Worm (Caenorhabditis elegans): ENCODE results near the gene F22E5.21.

DNA sequence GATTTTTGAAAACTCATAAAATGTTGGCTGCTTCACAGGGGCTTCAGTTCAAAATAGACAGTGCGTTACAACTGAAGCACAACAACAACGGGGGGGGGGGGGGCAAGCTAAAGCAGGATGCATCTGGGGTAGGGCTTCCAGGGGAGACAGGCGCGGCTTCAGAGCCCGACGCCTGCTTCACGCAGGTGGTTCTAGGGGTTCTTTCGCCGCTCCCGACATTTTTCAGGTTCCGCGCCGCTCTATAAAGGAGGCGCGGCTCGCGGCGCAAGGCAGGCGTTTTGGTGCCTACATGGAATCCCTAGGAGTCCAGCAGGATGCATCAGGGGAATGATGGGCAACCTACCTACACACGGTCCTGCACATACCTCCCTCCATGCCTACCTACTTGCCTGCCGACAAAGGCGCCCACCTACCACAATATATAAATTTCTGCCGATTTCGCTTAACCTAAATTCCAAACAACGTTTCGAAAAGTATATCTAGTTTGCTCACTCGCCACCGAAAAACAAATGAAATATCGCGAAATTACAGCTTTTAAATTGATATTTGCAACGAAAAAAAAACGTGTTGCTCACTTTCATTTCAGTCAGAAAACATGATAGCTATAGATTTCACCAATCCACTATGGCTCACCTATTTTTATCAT, 10.0 kb downstream of the F22E5.21 start, which contains the start of gene sri-71:
- TF ChIP-seq ama-1 (optimal IDR thresholded peaks at IDR 0.05) (no peak), unc-62 (GFP tag; optimal IDR thresholded peaks at IDR 0.05) (no peak), snpc-4 (tag; optimal IDR thresholded peaks at IDR 0.05) (no peak), fkh-10 (GFP tag; optimal IDR thresholded peaks at IDR 0.05) (no peak), lin-15B (tag; optimal IDR thresholded peaks at IDR 0.05) (no peak), nhr-237 (tag; optimal IDR thresholded peaks at IDR 0.05) (no peak), fos-1 (tag; optimal IDR thresholded peaks at IDR 0.05) (no peak), mdl-1 (tag; optimal IDR thresholded peaks at IDR 0.05) (no peak), nhr-43 (tag; optimal IDR thresholded peaks at IDR 0.05; ENCODE audit: poor library complexity, severe bottlenecking) (no peak), nhr-11 (tag; optimal IDR thresholded peaks at IDR 0.05) (no peak)

All from whole organism, L3 larva.